Fruit fly (Drosophila melanogaster): ENCODE data around the gene EAChm.

dm6 chr3L:15089083-15089704, 34.6 kb downstream of the EAChm start:
- TF ChIP-seq lola (GFP tag; optimal IDR thresholded peaks at IDR 0.05) (no peak), dl (GFP tag; optimal IDR thresholded peaks at IDR 0.05; ENCODE audit: insufficient read depth in 1 of 2, partially characterized antibody in 2 of 2) (no peak), Myc (optimal IDR thresholded peaks at IDR 0.05) (no peak), sage (GFP tag; optimal IDR thresholded peaks at IDR 0.05) (no peak), br (GFP tag; optimal IDR thresholded peaks at IDR 0.05) (no peak), Mio (GFP tag; optimal IDR thresholded peaks at IDR 0.05) (no peak), psq (GFP tag; optimal IDR thresholded peaks at IDR 0.05) (no peak), h (GFP tag; optimal IDR thresholded peaks at IDR 0.05) (no peak), Sp1 (GFP tag; optimal IDR thresholded peaks at IDR 0.05) (no peak), Rel (GFP tag; optimal IDR thresholded peaks at IDR 0.05) (no peak), Rel (tag; optimal IDR thresholded peaks at IDR 0.05) (no peak)

Measured in whole organism, wandering third instar larva.